Fruit fly (Drosophila melanogaster): ENCODE data around the gene GNBP2.

Gene GNBP2

dm6 chr3L:18638043-18638442, 37.2 kb downstream of the GNBP2 start:
- no peak for TF ChIP-seq CG14655 (GFP tag; optimal IDR thresholded peaks at IDR 0.05)
- TF ChIP-seq Pif1B (GFP tag; optimal IDR thresholded peaks at IDR 0.05) = no peak
- no peak for TF ChIP-seq EcR (GFP tag; optimal IDR thresholded peaks at IDR 0.05)
- no peak for TF ChIP-seq CG15710 (tag; optimal IDR thresholded peaks at IDR 0.05)
- no peak for TF ChIP-seq rn (GFP tag; IDR thresholded peaks at IDR 0.05)
- TF ChIP-seq CG12605 (GFP tag; IDR thresholded peaks at IDR 0.05) = no peak
- no peak for TF ChIP-seq CG8301 (tag; optimal IDR thresholded peaks at IDR 0.05)
- no peak for TF ChIP-seq D1 (tag; optimal IDR thresholded peaks at IDR 0.05)
- no peak for TF ChIP-seq CG9948 (tag; optimal IDR thresholded peaks at IDR 0.05)
- no peak for TF ChIP-seq Ets98B (GFP tag; IDR thresholded peaks at IDR 0.05)

dm6 chr3L:18637348-18637747, 37.9 kb downstream of the GNBP2 start:
- TF ChIP-seq CG17806 (tag; optimal IDR thresholded peaks at IDR 0.05) = no peak
- no peak for TF ChIP-seq Pif1B (GFP tag; optimal IDR thresholded peaks at IDR 0.05)
- no peak for TF ChIP-seq CG14655 (GFP tag; optimal IDR thresholded peaks at IDR 0.05)
- no peak for TF ChIP-seq D1 (tag; optimal IDR thresholded peaks at IDR 0.05)
- TF ChIP-seq CG15710 (tag; optimal IDR thresholded peaks at IDR 0.05) = no peak
- no peak for TF ChIP-seq CG12605 (GFP tag; IDR thresholded peaks at IDR 0.05)
- no peak for TF ChIP-seq CG10348 (GFP tag; IDR thresholded peaks at IDR 0.05)
- no peak for TF ChIP-seq CG4496 (GFP tag; IDR thresholded peaks at IDR 0.05)

- TF ChIP-seq fd96Ca (GFP tag; IDR thresholded peaks at IDR 0.05) (no peak), CG14655 (GFP tag; optimal IDR thresholded peaks at IDR 0.05) (no peak), CG32121 (GFP tag; IDR thresholded peaks at IDR 0.05) (no peak), CG12605 (GFP tag; IDR thresholded peaks at IDR 0.05) (no peak), CG17806 (tag; optimal IDR thresholded peaks at IDR 0.05) (no peak), CG15710 (tag; optimal IDR thresholded peaks at IDR 0.05) (no peak), EcR (GFP tag; optimal IDR thresholded peaks at IDR 0.05) (no peak), Snoo (tag; optimal IDR thresholded peaks at IDR 0.05) (no peak), CG10348 (GFP tag; IDR thresholded peaks at IDR 0.05) (no peak)
Observed at dm6 chr3L:18636782-18637181, 38.4 kb downstream of the GNBP2 start.

- no peak for TF ChIP-seq CG17806 (tag; optimal IDR thresholded peaks at IDR 0.05)
- TF ChIP-seq Snoo (tag; optimal IDR thresholded peaks at IDR 0.05) = no peak
- TF ChIP-seq gl (tag; optimal IDR thresholded peaks at IDR 0.05) = no peak
Observed at dm6 chr3L:18634792-18635471, 40.3 kb downstream of the GNBP2 start.

- TF ChIP-seq CG12605 (GFP tag; IDR thresholded peaks at IDR 0.05) (no peak), rn (GFP tag; IDR thresholded peaks at IDR 0.05) (no peak), gl (tag; optimal IDR thresholded peaks at IDR 0.05) (no peak), Pif1B (GFP tag; optimal IDR thresholded peaks at IDR 0.05) (no peak)
Observed at dm6 chr3L:18633084-18633483, 42.1 kb downstream of the GNBP2 start.

dm6 chr3L:18632187-18632635, 43.0 kb downstream of the GNBP2 start:
- TF ChIP-seq fd96Ca (GFP tag; IDR thresholded peaks at IDR 0.05) (no peak), Snoo (tag; optimal IDR thresholded peaks at IDR 0.05) (no peak), EcR (GFP tag; optimal IDR thresholded peaks at IDR 0.05) (no peak), CG17806 (tag; optimal IDR thresholded peaks at IDR 0.05) (no peak), CG8159 (tag; optimal IDR thresholded peaks at IDR 0.05) (no peak), Pif1A (GFP tag; optimal IDR thresholded peaks at IDR 0.05) (no peak), CG4496 (GFP tag; IDR thresholded peaks at IDR 0.05) (no peak), CG9948 (tag; optimal IDR thresholded peaks at IDR 0.05) (no peak), CG10348 (GFP tag; IDR thresholded peaks at IDR 0.05) (no peak), CG34367 (tag; optimal IDR thresholded peaks at IDR 0.05) (no peak), rn (GFP tag; IDR thresholded peaks at IDR 0.05) (no peak), gl (tag; optimal IDR thresholded peaks at IDR 0.05) (no peak), D1 (tag; optimal IDR thresholded peaks at IDR 0.05) (no peak), CG13204 (GFP tag; optimal IDR thresholded peaks at IDR 0.05) (no peak), CG14655 (GFP tag; optimal IDR thresholded peaks at IDR 0.05) (no peak), CG32121 (GFP tag; IDR thresholded peaks at IDR 0.05) (no peak), CG15710 (tag; optimal IDR thresholded peaks at IDR 0.05) (no peak), CG12605 (GFP tag; IDR thresholded peaks at IDR 0.05) (no peak), Ets98B (GFP tag; IDR thresholded peaks at IDR 0.05) (no peak)

dm6 chr3L:18629874-18630273, 45.3 kb downstream of the GNBP2 start:
- no peak for TF ChIP-seq CG8159 (tag; optimal IDR thresholded peaks at IDR 0.05)

dm6 chr3L:18628458-18628857, 46.8 kb downstream of the GNBP2 start:
- TF ChIP-seq CG9948 (tag; optimal IDR thresholded peaks at IDR 0.05) (no peak), Ets98B (GFP tag; IDR thresholded peaks at IDR 0.05) (no peak), CG12605 (GFP tag; IDR thresholded peaks at IDR 0.05) (no peak), CG32121 (GFP tag; IDR thresholded peaks at IDR 0.05) (no peak), D1 (tag; optimal IDR thresholded peaks at IDR 0.05) (no peak), CG13204 (GFP tag; optimal IDR thresholded peaks at IDR 0.05) (no peak), EcR (GFP tag; optimal IDR thresholded peaks at IDR 0.05) (no peak)
